Worm (Caenorhabditis elegans) whole organism, L4 larva: ENCODE measurements around the gene fipr-4.

ENCODE experiments used
- aly-2 ChIP-seq: sonication (generic microtip); optimal IDR thresholded peaks from 2 replicates; lab custom pipeline; 2018; ENCODE audit warnings: missing biosample characterization, missing genetic modification characterization
- ceh-82 ChIP-seq: sonication (generic microtip); optimal IDR thresholded peaks from 2 replicates; lab custom pipeline; 2017; ENCODE audit warnings: missing biosample characterization, missing genetic modification characterization
- dmd-9 ChIP-seq: fragments of 200-800 bp; sonication (Bioruptor generic); IDR thresholded peaks from 2 replicates; pipeline ENCODE4 v1.3.6; 2022; ENCODE audit warnings: missing genetic modification reagents, missing genetic modification characterization, missing compliant biosample characterization
- dve-1 ChIP-seq: sonication (generic microtip); optimal IDR thresholded peaks from 2 replicates; lab custom pipeline; 2017; ENCODE audit warnings: antibody characterized with exemption, mild to moderate bottlenecking, missing genetic modification characterization, missing compliant biosample characterization; ENCODE audit not compliant: insufficient read depth
- egl-27 ChIP-seq: sonication (generic microtip); optimal IDR thresholded peaks from 3 replicates; lab custom pipeline; 2017; ENCODE audit warnings: missing biosample characterization, missing genetic modification reagents, missing genetic modification characterization
- fkh-10 ChIP-seq: fragments of 150-350 bp; optimal IDR thresholded peaks from 2 replicates; lab custom pipeline; 2014; ENCODE audit warnings: missing biosample characterization, missing genetic modification reagents, missing genetic modification characterization
- jun-1 ChIP-seq: fragments of 150-350 bp; optimal IDR thresholded peaks from 2 replicates; lab custom pipeline; 2014; ENCODE audit warnings: missing biosample characterization, missing genetic modification reagents, missing genetic modification characterization
- lsy-2 ChIP-seq, 2 experiments: fragments of 150-350 bp in 1 of 2; sonication (generic microtip) in 1 of 2; optimal IDR thresholded peaks; 2 replicates each; lab custom pipeline; 2014 to 2017; ENCODE audit warnings: missing biosample characterization in 2 of 2, missing genetic modification characterization in 2 of 2
- mep-1 ChIP-seq: fragments of 150-350 bp; sonication (generic microtip); optimal IDR thresholded peaks from 3 replicates; lab custom pipeline; 2014; ENCODE audit warnings: missing biosample characterization, missing genetic modification characterization
- nhr-11 ChIP-seq: fragments of 150-350 bp; optimal IDR thresholded peaks from 2 replicates; lab custom pipeline; 2014; ENCODE audit warnings: missing biosample characterization, missing genetic modification characterization
- pha-4 ChIP-seq, 2 experiments: fragments of 150-350 bp in 1 of 2; fragments of 200-800 bp in 1 of 2; sonication (Bioruptor generic) in 1 of 2; IDR thresholded peaks in 1 of 2; optimal IDR thresholded peaks in 1 of 2; 2 replicates each; pipeline versions ENCODE4 v1.3.6 to Lab custom; 2014 to 2022; ENCODE audit warnings: missing genetic modification characterization in 2 of 2, missing genetic modification reagents in 2 of 2, missing biosample characterization in 1 of 2, missing compliant biosample characterization in 1 of 2
- unc-130 ChIP-seq: sonication (generic microtip); optimal IDR thresholded peaks from 2 replicates; lab custom pipeline; 2016; ENCODE audit warnings: missing genetic modification reagents, missing genetic modification characterization, missing compliant biosample characterization

ce11 chrV:10266050-10266449, 37.8 kb upstream of the fipr-4 start:
- TF ChIP-seq dmd-9 (GFP tag; lab: Robert Waterston, UW) (no peak), egl-27 (tag; lab: Kevin White, UChicago) (no peak), nhr-11 (tag; lab: Kevin White, UChicago) (no peak), fkh-10 (no peak), ceh-82 (tag; lab: Kevin White, UChicago) (no peak), mep-1 (tag; lab: Kevin White, UChicago) (no peak), unc-130 (GFP tag; lab: Kevin White, UChicago) (no peak), dve-1 (tag; lab: Kevin White, UChicago) (no peak), jun-1 (tag; lab: Kevin White, UChicago) (no peak), lsy-2 (tag; optimal IDR thresholded peaks at IDR 0.05; lab: Kevin White, UChicago) (no peak), pha-4 (GFP tag; IDR thresholded peaks at IDR 0.05; lab: Robert Waterston, UW) (no peak), pha-4 (tag; optimal IDR thresholded peaks at IDR 0.05; lab: Kevin White, UChicago) (no peak), aly-2 (tag; lab: Kevin White, UChicago) (no peak)
